Fruit fly (Drosophila melanogaster) whole organism, adult: ENCODE data around the gene asl.

Source experiments
- CG11617 ChIP-seq: fragments of 200-800 bp; sonication (Bioruptor generic); optimal IDR thresholded peaks from 2 replicates; lab custom pipeline; 2017; ENCODE audit warnings: mild to moderate bottlenecking, missing biosample characterization, missing genetic modification reagents, missing genetic modification characterization
- CG12768 ChIP-seq: fragments of 200-800 bp; sonication (Bioruptor generic); optimal IDR thresholded peaks from 2 replicates; lab custom pipeline; 2017; ENCODE audit warnings: missing biosample characterization, missing genetic modification characterization, mild to moderate bottlenecking, moderate library complexity, missing genetic modification reagents
- CG14711 ChIP-seq: fragments of 200-800 bp; sonication (Bioruptor generic); optimal IDR thresholded peaks from 2 replicates; lab custom pipeline; 2018; ENCODE audit warnings: missing biosample characterization, mild to moderate bottlenecking, missing genetic modification characterization, moderate library complexity
- CG1620 ChIP-seq: fragments of 200-800 bp; sonication (Bioruptor generic); optimal IDR thresholded peaks from 2 replicates; lab custom pipeline; 2016; ENCODE audit warnings: missing biosample characterization, missing genetic modification characterization
- CG33017 ChIP-seq: fragments of 200-800 bp; sonication (Bioruptor generic); optimal IDR thresholded peaks from 2 replicates; lab custom pipeline; 2018; ENCODE audit warnings: missing biosample characterization, mild to moderate bottlenecking, missing genetic modification characterization, moderate library complexity
- CG5204 ChIP-seq: fragments of 200-800 bp; sonication (Bioruptor generic); optimal IDR thresholded peaks from 2 replicates; lab custom pipeline; 2016; ENCODE audit warnings: missing biosample characterization, missing genetic modification characterization
- CG7045 ChIP-seq: fragments of 200-800 bp; sonication (Bioruptor generic); optimal IDR thresholded peaks from 2 replicates; lab custom pipeline; 2017; ENCODE audit warnings: missing biosample characterization, mild to moderate bottlenecking, missing genetic modification characterization
- CG7101 ChIP-seq: fragments of 200-800 bp; sonication (Bioruptor generic); optimal IDR thresholded peaks from 2 replicates; lab custom pipeline; 2018; ENCODE audit warnings: missing biosample characterization, mild to moderate bottlenecking, missing genetic modification characterization, moderate library complexity
- Clk ChIP-seq: fragments of 200-800 bp; sonication (Bioruptor generic); optimal IDR thresholded peaks from 2 replicates; lab custom pipeline; 2017; ENCODE audit warnings: missing biosample characterization, missing genetic modification characterization
- Crg-1 ChIP-seq: fragments of 200-800 bp; sonication (Bioruptor generic); optimal IDR thresholded peaks from 2 replicates; lab custom pipeline; 2016; ENCODE audit warnings: missing biosample characterization, missing genetic modification characterization
- Hr96 ChIP-seq: fragments of 200-800 bp; sonication (Bioruptor generic); optimal IDR thresholded peaks from 2 replicates; lab custom pipeline; 2016; ENCODE audit warnings: missing biosample characterization, missing genetic modification characterization
- Mnt ChIP-seq: fragments of 200-800 bp; sonication (Bioruptor generic); optimal IDR thresholded peaks from 2 replicates; lab custom pipeline; 2016; ENCODE audit warnings: missing biosample characterization, mild to moderate bottlenecking, missing genetic modification characterization
- bab1 ChIP-seq: fragments of 200-800 bp; sonication (Bioruptor generic); optimal IDR thresholded peaks from 3 replicates; lab custom pipeline; 2019; ENCODE audit warnings: missing biosample characterization, mild to moderate bottlenecking, missing genetic modification characterization, moderate library complexity
- cic ChIP-seq: fragments of 200-800 bp; sonication (Bioruptor generic); optimal IDR thresholded peaks from 2 replicates; lab custom pipeline; 2017; ENCODE audit warnings: missing biosample characterization, mild to moderate bottlenecking, missing genetic modification characterization, moderate library complexity
- cnc ChIP-seq, 2 experiments: fragments of >200 bp; optimal IDR thresholded peaks; 2 replicates each; lab custom pipeline; 2017
- kay ChIP-seq: fragments of 200-800 bp; sonication (Bioruptor generic); peaks from one replicate; lab custom pipeline; 2016; ENCODE audit warnings: missing biosample characterization, missing genetic modification characterization, borderline replicate concordance
- ovo ChIP-seq: fragments of 200-800 bp; sonication (Bioruptor generic); optimal IDR thresholded peaks from 2 replicates; lab custom pipeline; 2016; ENCODE audit warnings: missing biosample characterization, missing genetic modification characterization
- pad ChIP-seq: fragments of 200-800 bp; sonication (Bioruptor generic); optimal IDR thresholded peaks from 3 replicates; lab custom pipeline; 2017; ENCODE audit warnings: missing biosample characterization, missing genetic modification characterization, mild to moderate bottlenecking, moderate library complexity, missing genetic modification reagents
- tj ChIP-seq: fragments of 200-800 bp; sonication (Bioruptor generic); optimal IDR thresholded peaks from 3 replicates; lab custom pipeline; 2017; ENCODE audit warnings: missing biosample characterization, mild to moderate bottlenecking, missing genetic modification characterization, moderate library complexity
- toe ChIP-seq: fragments of 200-800 bp; sonication (Bioruptor generic); optimal IDR thresholded peaks from 2 replicates; lab custom pipeline; 2016; ENCODE audit warnings: missing biosample characterization, missing genetic modification characterization

The asl gene

DNA sequence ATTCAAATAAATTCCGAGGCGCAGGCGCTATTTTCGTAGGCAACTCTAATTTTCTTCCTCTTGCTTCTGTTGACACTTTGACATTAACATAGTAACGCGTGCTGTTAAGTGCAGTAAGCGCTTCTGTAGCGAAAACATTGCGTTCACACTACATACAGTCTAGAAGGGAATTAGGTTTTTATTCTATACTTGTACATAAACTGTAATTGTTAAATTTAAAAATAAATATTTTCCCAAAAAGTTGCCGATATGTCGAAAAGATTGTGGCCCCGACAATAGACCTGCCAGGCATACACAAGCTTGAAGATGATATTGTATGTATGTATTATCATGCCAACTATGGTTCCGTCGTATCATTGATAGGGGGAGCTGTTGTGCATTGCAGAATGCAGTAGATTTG lies at the start of gene asl:
Gene asl, minus strand, starts transcription at position 67 of the 400 bp plus-strand sequence.
- TF ChIP-seq Clk (GFP tag; lab: Kevin White, UChicago), result no peak
- TF ChIP-seq CG14711, result peak; percentile 99
- no peak for TF ChIP-seq kay (GFP tag; lab: Kevin White, UChicago)
- peak; percentile 52 for TF ChIP-seq CG33017 (tag; lab: Kevin White, UChicago)
- peak; percentile 11 for TF ChIP-seq CG12768
- TF ChIP-seq cic (GFP tag; lab: Kevin White, UChicago), result peak; percentile 25
- no peak for TF ChIP-seq ovo (GFP tag; lab: Kevin White, UChicago)
- peak; percentile 43 for TF ChIP-seq CG11617 (GFP tag; lab: Kevin White, UChicago)
- TF ChIP-seq cnc (optimal IDR thresholded peaks at IDR 0.05; lab: Kevin White, UChicago), result no peak
- TF ChIP-seq CG7045 (GFP tag; lab: Kevin White, UChicago), result peak; percentile 44
- no peak for TF ChIP-seq Crg-1 (GFP tag; lab: Kevin White, UChicago)
- TF ChIP-seq pad (GFP tag; lab: Kevin White, UChicago), result peak; percentile 32
- no peak for TF ChIP-seq tj
- TF ChIP-seq toe (GFP tag; lab: Kevin White, UChicago), result no peak
- peak; percentile 60 for TF ChIP-seq CG7101 (tag; lab: Kevin White, UChicago)
- TF ChIP-seq CG5204 (GFP tag; lab: Kevin White, UChicago), result no peak
- peak; percentile 59 for TF ChIP-seq Mnt (GFP tag; lab: Kevin White, UChicago)
- TF ChIP-seq bab1 (GFP tag; lab: Kevin White, UChicago), result peak; percentile 72
- TF ChIP-seq Hr96 (GFP tag; lab: Kevin White, UChicago), result no peak
- peak; percentile 45 for TF ChIP-seq CG1620 (GFP tag; lab: Kevin White, UChicago)

DNA sequence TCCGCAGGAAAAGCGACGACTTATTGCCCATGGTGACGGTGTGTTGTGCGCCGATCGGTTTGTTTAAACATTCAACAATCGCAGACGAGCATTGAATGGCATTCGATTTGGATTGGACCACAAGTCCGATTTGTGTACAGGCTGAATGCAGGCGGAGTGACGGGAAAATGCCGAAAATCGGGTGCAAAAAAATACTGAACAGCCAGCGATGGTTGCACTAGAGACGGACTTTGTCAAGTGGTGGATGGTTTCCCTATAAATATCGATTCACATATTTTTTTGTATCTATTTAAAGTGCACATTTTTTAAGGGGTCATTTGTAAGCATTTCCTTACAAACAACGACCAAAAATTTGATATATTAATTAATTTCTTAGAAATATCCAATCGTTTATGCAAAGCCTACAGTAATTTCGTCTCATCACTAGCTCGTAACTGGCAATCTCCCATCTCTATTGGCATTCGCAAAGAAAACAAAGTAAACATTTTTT lies 48.4 kb upstream of the asl start, which contains the start of the genes elm and MED27:
Gene elm, minus strand, starts transcription at position 170 of the 490 bp plus-strand sequence.
Gene MED27, plus strand, starts transcription at position 448 of the 490 bp plus-strand sequence.
- TF ChIP-seq cnc (optimal IDR thresholded peaks at IDR 0.05; lab: Kevin White, UChicago), result no peak
- peak; percentile 97 for TF ChIP-seq ovo (GFP tag; lab: Kevin White, UChicago)
- peak; percentile 94 for TF ChIP-seq CG11617 (GFP tag; lab: Kevin White, UChicago)
- peak; percentile 86 for TF ChIP-seq tj
- peak; percentile 87 for TF ChIP-seq Clk (GFP tag; lab: Kevin White, UChicago)
- TF ChIP-seq Hr96 (GFP tag; lab: Kevin White, UChicago), result peak; percentile 87
- TF ChIP-seq CG5204 (GFP tag; lab: Kevin White, UChicago), result no peak
- TF ChIP-seq CG7045 (GFP tag; lab: Kevin White, UChicago), result peak; percentile 91
- TF ChIP-seq pad (GFP tag; lab: Kevin White, UChicago), result peak; percentile 80
- peak; percentile 87 for TF ChIP-seq Mnt (GFP tag; lab: Kevin White, UChicago)
- TF ChIP-seq CG33017 (tag; lab: Kevin White, UChicago), result peak; percentile 84
- TF ChIP-seq CG1620 (GFP tag; lab: Kevin White, UChicago), result peak; percentile 98
- TF ChIP-seq kay (GFP tag; lab: Kevin White, UChicago), result no peak
- peak; percentile 90 for TF ChIP-seq bab1 (GFP tag; lab: Kevin White, UChicago)
- peak; percentile 92 for TF ChIP-seq CG7101 (tag; lab: Kevin White, UChicago)
- TF ChIP-seq CG12768, result peak; percentile 90
- TF ChIP-seq Crg-1 (GFP tag; lab: Kevin White, UChicago), result peak; percentile 90
- peak; percentile 98 for TF ChIP-seq toe (GFP tag; lab: Kevin White, UChicago)
- peak; percentile 84 for TF ChIP-seq CG14711
- TF ChIP-seq cic (GFP tag; lab: Kevin White, UChicago), result peak; percentile 61

DNA sequence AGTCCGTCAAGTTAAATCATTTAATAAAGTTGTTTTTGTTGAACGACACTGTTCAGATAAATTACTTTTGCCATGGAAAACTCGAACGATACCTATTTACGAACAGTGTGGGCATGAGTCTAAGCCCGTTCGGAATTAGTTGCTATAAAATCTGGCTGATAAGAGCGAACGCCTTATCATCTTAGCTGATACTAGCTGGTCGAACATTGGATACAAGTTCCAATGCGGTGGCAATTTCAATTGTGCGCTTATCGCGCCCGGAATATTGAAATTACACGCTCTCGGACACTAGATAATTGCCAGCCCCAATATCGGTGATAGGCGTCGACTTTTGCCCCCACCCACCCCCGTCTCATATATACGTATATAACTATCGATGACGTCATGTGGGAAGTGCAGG lies 47.5 kb upstream of the asl start:
- TF ChIP-seq cic (GFP tag; lab: Kevin White, UChicago) (peak; percentile 48), Mnt (GFP tag; lab: Kevin White, UChicago) (no peak), toe (GFP tag; lab: Kevin White, UChicago) (no peak)

DNA sequence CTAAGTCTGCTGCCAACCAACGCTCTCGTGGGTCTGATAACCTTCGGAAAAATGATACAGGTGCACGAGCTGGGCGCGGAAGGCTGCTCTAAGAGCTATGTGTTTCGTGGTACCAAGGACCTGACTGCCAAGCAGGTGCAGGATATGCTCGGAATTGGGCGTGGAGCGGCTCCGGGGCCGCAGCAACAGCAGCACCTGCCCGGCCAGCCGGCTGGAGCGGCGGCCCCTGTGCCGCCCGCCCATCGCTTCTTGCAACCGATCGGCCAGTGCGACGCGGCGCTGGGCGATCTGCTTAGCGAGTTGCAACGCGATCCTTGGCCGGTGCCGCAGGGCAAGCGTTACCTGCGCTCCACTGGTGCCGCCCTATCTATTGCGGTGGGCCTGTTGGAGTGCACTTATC lies 43.6 kb upstream of the asl start:
- TF ChIP-seq CG33017 (tag; lab: Kevin White, UChicago) (no peak), Clk (GFP tag; lab: Kevin White, UChicago) (no peak), Hr96 (GFP tag; lab: Kevin White, UChicago) (no peak), CG1620 (GFP tag; lab: Kevin White, UChicago) (no peak), CG11617 (GFP tag; lab: Kevin White, UChicago) (no peak), toe (GFP tag; lab: Kevin White, UChicago) (no peak), bab1 (GFP tag; lab: Kevin White, UChicago) (no peak), CG14711 (no peak), pad (GFP tag; lab: Kevin White, UChicago) (no peak), tj (no peak)

DNA sequence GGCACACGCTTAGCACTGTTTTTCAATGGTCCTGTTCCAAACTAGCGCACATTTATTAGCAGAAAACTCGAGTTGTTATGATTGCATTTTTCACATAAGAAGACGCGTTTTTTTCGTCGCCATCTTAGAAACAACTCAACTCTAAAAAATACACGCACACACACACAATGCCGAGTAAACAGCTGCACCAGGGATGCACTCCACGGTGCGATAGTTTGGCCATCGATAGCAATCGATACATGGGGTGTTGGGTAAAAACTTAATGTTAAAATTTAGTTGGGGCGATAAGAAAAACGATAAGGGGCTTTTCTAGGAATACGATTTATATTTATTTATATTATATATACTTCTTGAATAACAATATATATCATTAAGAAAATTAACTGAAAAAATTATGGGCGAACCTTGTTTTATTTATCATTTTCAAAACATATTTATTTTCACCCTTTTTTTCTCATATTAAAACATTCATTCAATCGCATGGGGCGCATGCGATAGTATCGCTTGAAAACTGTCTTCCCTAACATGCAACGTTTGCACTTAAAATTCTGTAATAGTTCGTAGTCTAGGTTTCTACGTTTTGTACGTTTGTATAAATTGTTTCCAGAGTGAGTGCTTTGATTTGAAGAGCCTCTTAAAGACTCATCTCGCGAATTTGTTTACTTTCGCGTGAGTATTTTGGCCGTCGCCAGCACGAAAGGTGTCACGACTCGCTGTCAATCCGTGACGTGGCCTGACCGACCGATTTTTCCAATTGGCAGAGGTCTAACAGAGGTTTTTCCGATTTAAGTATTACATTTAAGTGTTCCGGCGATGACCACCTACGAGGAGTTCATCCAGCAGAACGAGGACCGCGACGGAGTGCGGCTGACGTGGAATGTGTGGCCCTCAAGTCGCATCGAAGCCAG lies 42.5 kb upstream of the asl start, which contains the start of the genes MTA1-like and Sec23:
Gene MTA1-like, minus strand, starts transcription at position 170 of the 908 bp plus-strand sequence.
Gene Sec23, plus strand, starts transcription at position 497 of the 908 bp plus-strand sequence.
- TF ChIP-seq tj (peak; percentile 96), Crg-1 (GFP tag; lab: Kevin White, UChicago) (peak; percentile 60), cic (GFP tag; lab: Kevin White, UChicago) (peak; percentile 33), CG14711 (peak; percentile 60), bab1 (GFP tag; lab: Kevin White, UChicago) (peak; percentile 42), Clk (GFP tag; lab: Kevin White, UChicago) (peak; percentile 37), pad (GFP tag; lab: Kevin White, UChicago) (peak; percentile 56), Hr96 (GFP tag; lab: Kevin White, UChicago) (peak; percentile 60), CG33017 (tag; lab: Kevin White, UChicago) (peak; percentile 54), CG7101 (tag; lab: Kevin White, UChicago) (peak; percentile 75), CG1620 (GFP tag; lab: Kevin White, UChicago) (peak; percentile 72), CG7045 (GFP tag; lab: Kevin White, UChicago) (peak; percentile 29), Mnt (GFP tag; lab: Kevin White, UChicago) (peak; percentile 26), cnc (optimal IDR thresholded peaks at IDR 0.05; lab: Kevin White, UChicago) (no peak), toe (GFP tag; lab: Kevin White, UChicago) (peak; percentile 61), kay (GFP tag; lab: Kevin White, UChicago) (no peak), ovo (GFP tag; lab: Kevin White, UChicago) (peak; percentile 56), CG11617 (GFP tag; lab: Kevin White, UChicago) (peak; percentile 86), CG12768 (peak; percentile 39), CG5204 (GFP tag; lab: Kevin White, UChicago) (no peak)
